Worm (Caenorhabditis elegans) whole organism, late embryonic: ENCODE measurements around the gene F53F1.2.

Experiments used
- C08G9.2 ChIP-seq: sonication (generic microtip); optimal IDR thresholded peaks from 2 replicates; lab custom pipeline; 2016; ENCODE audit warnings: mild to moderate bottlenecking, missing genetic modification characterization, moderate library complexity, missing compliant biosample characterization
- C38D4.7 ChIP-seq: fragments of 200-800 bp; sonication (Bioruptor generic); optimal IDR thresholded peaks from 2 replicates; lab custom pipeline; 2018; ENCODE audit warnings: mild to moderate bottlenecking, missing genetic modification characterization, moderate library complexity, missing compliant biosample characterization
- K09A11.1 ChIP-seq: sonication (generic microtip); optimal IDR thresholded peaks from 2 replicates; lab custom pipeline; 2017; ENCODE audit warnings: antibody characterized with exemption, mild to moderate bottlenecking, missing genetic modification characterization, missing compliant biosample characterization; ENCODE audit not compliant: insufficient read depth
- T23F11.4 ChIP-seq: fragments of 200-800 bp; sonication (Bioruptor generic); optimal IDR thresholded peaks from 2 replicates; lab custom pipeline; 2018; ENCODE audit warnings: mild to moderate bottlenecking, missing genetic modification characterization, missing compliant biosample characterization
- Y22D7AL.16 ChIP-seq: sonication (generic microtip); optimal IDR thresholded peaks from 2 replicates; lab custom pipeline; 2016; ENCODE audit warnings: missing genetic modification characterization, missing compliant biosample characterization
- ahr-1 ChIP-seq: sonication (generic microtip); optimal IDR thresholded peaks from 2 replicates; lab custom pipeline; 2016; ENCODE audit warnings: missing genetic modification characterization, missing compliant biosample characterization
- ama-1 ChIP-seq: fragments of 150-350 bp; optimal IDR thresholded peaks from 2 replicates; lab custom pipeline; 2014
- ceh-14 ChIP-seq: sonication (generic microtip); optimal IDR thresholded peaks from 2 replicates; lab custom pipeline; 2016; ENCODE audit warnings: missing genotype, missing genetic modification characterization, missing compliant biosample characterization
- ceh-18 ChIP-seq: sonication (generic microtip); optimal IDR thresholded peaks from 2 replicates; lab custom pipeline; 2016; ENCODE audit warnings: missing genetic modification characterization, missing compliant biosample characterization
- ceh-19 ChIP-seq: fragments of 200-800 bp; sonication (Bioruptor generic); optimal IDR thresholded peaks from 2 replicates; lab custom pipeline; 2018; ENCODE audit warnings: mild to moderate bottlenecking, missing genetic modification characterization, missing compliant biosample characterization
- ceh-2 ChIP-seq: sonication (generic microtip); optimal IDR thresholded peaks from 2 replicates; lab custom pipeline; 2016; ENCODE audit warnings: missing genotype, missing genetic modification characterization, missing compliant biosample characterization
- ceh-22 ChIP-seq: sonication (generic microtip); optimal IDR thresholded peaks from 2 replicates; lab custom pipeline; 2017; ENCODE audit warnings: missing biosample characterization, missing genetic modification characterization
- ceh-24 ChIP-seq: sonication (generic microtip); optimal IDR thresholded peaks from 2 replicates; lab custom pipeline; 2016; ENCODE audit warnings: mild to moderate bottlenecking, missing genetic modification characterization, missing compliant biosample characterization
- ceh-30 ChIP-seq: fragments of 150-350 bp; optimal IDR thresholded peaks from 2 replicates; lab custom pipeline; 2014; ENCODE audit warnings: missing biosample characterization, missing genetic modification characterization
- ceh-31 ChIP-seq: sonication (generic microtip); optimal IDR thresholded peaks from 2 replicates; lab custom pipeline; 2016; ENCODE audit warnings: missing genetic modification characterization, missing compliant biosample characterization
- ceh-34 ChIP-seq: sonication (generic microtip); optimal IDR thresholded peaks from 2 replicates; lab custom pipeline; 2016; ENCODE audit warnings: mild to moderate bottlenecking, missing genetic modification characterization, missing compliant biosample characterization
- ceh-45 ChIP-seq: fragments of 200-800 bp; sonication (Bioruptor generic); IDR thresholded peaks from 2 replicates; pipeline ENCODE4 v1.3.6; 2022; ENCODE audit warnings: missing genetic modification reagents, missing genetic modification characterization, missing compliant biosample characterization
- ceh-6 ChIP-seq: fragments of 200-800 bp; sonication (Bioruptor generic); optimal IDR thresholded peaks from 2 replicates; lab custom pipeline; 2018; ENCODE audit warnings: mild to moderate bottlenecking, missing genetic modification characterization, missing compliant biosample characterization
- ceh-9 ChIP-seq: sonication (generic microtip); optimal IDR thresholded peaks from 2 replicates; lab custom pipeline; 2016; ENCODE audit warnings: mild to moderate bottlenecking, missing genetic modification characterization, inconsistent platforms, missing compliant biosample characterization
- dve-1 ChIP-seq: sonication (generic microtip); optimal IDR thresholded peaks from 2 replicates; lab custom pipeline; 2017; ENCODE audit warnings: antibody characterized with exemption, mild to moderate bottlenecking, missing genetic modification characterization, missing compliant biosample characterization
- elt-4 ChIP-seq: sonication (generic microtip); optimal IDR thresholded peaks from 2 replicates; lab custom pipeline; 2016; ENCODE audit warnings: missing genetic modification characterization, missing compliant biosample characterization
- ets-4 ChIP-seq: sonication (generic microtip); optimal IDR thresholded peaks from 2 replicates; lab custom pipeline; 2016; ENCODE audit warnings: missing genetic modification characterization, missing compliant biosample characterization
- eyg-1 ChIP-seq: sonication (generic microtip); optimal IDR thresholded peaks from 2 replicates; lab custom pipeline; 2016; ENCODE audit warnings: missing genotype, missing genetic modification characterization, missing compliant biosample characterization
- fax-1 ChIP-seq: sonication (generic microtip); optimal IDR thresholded peaks from 2 replicates; lab custom pipeline; 2016; ENCODE audit warnings: missing genotype, missing genetic modification characterization, missing compliant biosample characterization
- fkh-10 ChIP-seq: fragments of 150-350 bp; optimal IDR thresholded peaks from 2 replicates; lab custom pipeline; 2014; ENCODE audit warnings: missing biosample characterization, missing genetic modification reagents, missing genetic modification characterization
- hlh-13 ChIP-seq: fragments of 200-800 bp; sonication (Bioruptor generic); optimal IDR thresholded peaks from 2 replicates; lab custom pipeline; 2018; ENCODE audit warnings: mild to moderate bottlenecking, missing genetic modification characterization, missing compliant biosample characterization
- hlh-15 ChIP-seq: sonication (generic microtip); optimal IDR thresholded peaks from 2 replicates; lab custom pipeline; 2016; ENCODE audit warnings: missing genetic modification characterization, missing compliant biosample characterization
- lim-6 ChIP-seq: sonication (generic microtip); optimal IDR thresholded peaks from 2 replicates; lab custom pipeline; 2016; ENCODE audit warnings: missing genetic modification characterization, missing compliant biosample characterization
- madf-2 ChIP-seq: sonication (generic microtip); optimal IDR thresholded peaks from 2 replicates; lab custom pipeline; 2017; ENCODE audit warnings: missing genetic modification characterization, missing compliant biosample characterization
- nhr-11 ChIP-seq: fragments of 150-350 bp; optimal IDR thresholded peaks from 2 replicates; lab custom pipeline; 2014; ENCODE audit warnings: missing biosample characterization, missing genetic modification characterization
- npax-4 ChIP-seq: sonication (generic microtip); optimal IDR thresholded peaks from 2 replicates; lab custom pipeline; 2016; ENCODE audit warnings: missing genetic modification characterization, missing compliant biosample characterization
- odd-2 ChIP-seq: sonication (generic microtip); optimal IDR thresholded peaks from 2 replicates; lab custom pipeline; 2017; ENCODE audit warnings: antibody characterized with exemption, mild to moderate bottlenecking, missing genetic modification characterization, missing compliant biosample characterization
- pat-9 ChIP-seq: fragments of 200-800 bp; sonication (Bioruptor generic); optimal IDR thresholded peaks from 2 replicates; lab custom pipeline; 2018; ENCODE audit warnings: mild to moderate bottlenecking, missing genetic modification characterization, moderate library complexity, missing compliant biosample characterization
- pax-1 ChIP-seq: fragments of 150-350 bp; optimal IDR thresholded peaks from 2 replicates; lab custom pipeline; 2014; ENCODE audit warnings: missing biosample characterization, missing genetic modification characterization
- pha-2 ChIP-seq: sonication (generic microtip); optimal IDR thresholded peaks from 2 replicates; lab custom pipeline; 2017; ENCODE audit warnings: mild to moderate bottlenecking, missing genetic modification characterization, missing compliant biosample characterization
- pqm-1 ChIP-seq: sonication (generic microtip); optimal IDR thresholded peaks from 2 replicates; lab custom pipeline; 2016; ENCODE audit warnings: missing genetic modification characterization, missing compliant biosample characterization
- ref-2 ChIP-seq: sonication (generic microtip); optimal IDR thresholded peaks from 2 replicates; lab custom pipeline; 2016; ENCODE audit warnings: missing genetic modification characterization, missing compliant biosample characterization
- rnt-1 ChIP-seq: sonication (generic microtip); optimal IDR thresholded peaks from 2 replicates; lab custom pipeline; 2016; ENCODE audit warnings: missing genetic modification characterization, missing compliant biosample characterization
- sdc-2 ChIP-seq: sonication (generic microtip); optimal IDR thresholded peaks from 2 replicates; lab custom pipeline; 2016; ENCODE audit warnings: missing genotype, missing genetic modification characterization, missing compliant biosample characterization
- syd-9 ChIP-seq: sonication (generic microtip); optimal IDR thresholded peaks from 2 replicates; lab custom pipeline; 2016; ENCODE audit warnings: mild to moderate bottlenecking, missing genetic modification characterization, moderate library complexity, missing compliant biosample characterization
- tbx-2 ChIP-seq: sonication (generic microtip); optimal IDR thresholded peaks from 2 replicates; lab custom pipeline; 2016; ENCODE audit warnings: missing genetic modification characterization, missing compliant biosample characterization
- unc-3 ChIP-seq, 2 experiments: fragments of 200-800 bp in 1 of 2; sonication (Bioruptor generic) in 1 of 2; sonication (generic microtip) in 1 of 2; conservative IDR thresholded peaks in 1 of 2; optimal IDR thresholded peaks in 1 of 2; 2 replicates each; pipeline versions ENCODE4 v1.3.6 to Lab custom; 2016 to 2022; ENCODE audit warnings: missing compliant biosample characterization in 2 of 2, missing genetic modification characterization in 2 of 2, missing genetic modification reagents in 1 of 2
- unc-55 ChIP-seq: sonication (generic microtip); optimal IDR thresholded peaks from 2 replicates; lab custom pipeline; 2017; ENCODE audit warnings: missing biosample characterization, missing genetic modification reagents, missing genetic modification characterization
- unc-86 ChIP-seq: sonication (generic microtip); optimal IDR thresholded peaks from 2 replicates; lab custom pipeline; 2016; ENCODE audit warnings: missing genetic modification characterization, missing compliant biosample characterization
- ztf-16 ChIP-seq: sonication (generic microtip); optimal IDR thresholded peaks from 2 replicates; lab custom pipeline; 2017; ENCODE audit warnings: missing genetic modification characterization, missing compliant biosample characterization

F53F1.2 gene

ce11 chrV:13363415-13363814, 43.2 kb upstream of the F53F1.2 start, which contains the start of gene srg-46:
TSS of gene srg-46 (plus strand) at chrV:13363715.
- TF ChIP-seq elt-4, result no peak
- TF ChIP-seq nhr-11 (tag; lab: Kevin White, UChicago), result no peak
- TF ChIP-seq pha-2 (tag; lab: Kevin White, UChicago), result no peak
- TF ChIP-seq eyg-1 (tag; lab: Kevin White, UChicago), result no peak
- TF ChIP-seq fax-1 (tag; lab: Kevin White, UChicago), result no peak

ce11 chrV:13364227-13364626, 42.4 kb upstream of the F53F1.2 start:
- TF ChIP-seq madf-2 (no peak), ceh-18 (tag; lab: Kevin White, UChicago) (no peak), lim-6 (tag; lab: Kevin White, UChicago) (no peak), ceh-14 (no peak), ceh-19 (no peak), dve-1 (tag; lab: Kevin White, UChicago) (no peak)

ce11 chrV:13366488-13366887, 40.1 kb upstream of the F53F1.2 start:
- TF ChIP-seq sdc-2 (no peak), ceh-30 (tag; lab: Kevin White, UChicago) (no peak), dve-1 (tag; lab: Kevin White, UChicago) (no peak), T23F11.4 (GFP tag; lab: Kevin White, UChicago) (no peak), C38D4.7 (GFP tag; lab: Kevin White, UChicago) (no peak), fkh-10 (GFP tag; lab: Kevin White, UChicago) (no peak), ceh-9 (no peak), pat-9 (tag; lab: Kevin White, UChicago) (no peak), ahr-1 (no peak), fax-1 (tag; lab: Kevin White, UChicago) (no peak), ztf-16 (tag; lab: Kevin White, UChicago) (no peak), ets-4 (no peak)

ce11 chrV:13367024-13367423, 39.6 kb upstream of the F53F1.2 start, which contains the start of gene srx-125:
TSS of gene srx-125 (plus strand) at chrV:13367324.
- no peak for TF ChIP-seq hlh-13 (GFP tag; lab: Kevin White, UChicago)
- no peak for TF ChIP-seq hlh-15
- no peak for TF ChIP-seq syd-9
- TF ChIP-seq ceh-45, result no peak
- no peak for TF ChIP-seq T23F11.4 (GFP tag; lab: Kevin White, UChicago)
- no peak for TF ChIP-seq ceh-2
- TF ChIP-seq ceh-19, result no peak
- TF ChIP-seq rnt-1 (tag; lab: Kevin White, UChicago), result no peak
- no peak for TF ChIP-seq ceh-34 (tag; lab: Kevin White, UChicago)
- TF ChIP-seq ref-2 (tag; lab: Kevin White, UChicago), result no peak
- TF ChIP-seq unc-3 (GFP tag; conservative IDR thresholded peaks at IDR 0.05; lab: Robert Waterston, UW), result no peak
- TF ChIP-seq unc-3 (tag; optimal IDR thresholded peaks at IDR 0.05; lab: Kevin White, UChicago), result no peak
- TF ChIP-seq ceh-30 (tag; lab: Kevin White, UChicago), result no peak
- TF ChIP-seq ceh-22, result no peak
- TF ChIP-seq unc-55 (GFP tag; lab: Kevin White, UChicago), result no peak
- no peak for TF ChIP-seq ceh-18 (tag; lab: Kevin White, UChicago)
- no peak for TF ChIP-seq unc-86 (tag; lab: Kevin White, UChicago)
- no peak for TF ChIP-seq pqm-1 (tag; lab: Kevin White, UChicago)
- TF ChIP-seq ama-1 (lab: Kevin White, UChicago), result no peak
- TF ChIP-seq pax-1 (tag; lab: Kevin White, UChicago), result no peak

ce11 chrV:13369663-13370062, 37.0 kb upstream of the F53F1.2 start:
- TF ChIP-seq elt-4, result no peak
- TF ChIP-seq T23F11.4 (GFP tag; lab: Kevin White, UChicago), result no peak
- no peak for TF ChIP-seq npax-4 (tag; lab: Kevin White, UChicago)
- TF ChIP-seq ceh-24 (tag; lab: Kevin White, UChicago), result no peak
- TF ChIP-seq K09A11.1, result no peak
- TF ChIP-seq ceh-31 (tag; lab: Kevin White, UChicago), result no peak
- TF ChIP-seq dve-1 (tag; lab: Kevin White, UChicago), result no peak
- no peak for TF ChIP-seq ceh-45
- no peak for TF ChIP-seq odd-2 (tag; lab: Kevin White, UChicago)
- no peak for TF ChIP-seq pha-2 (tag; lab: Kevin White, UChicago)
- no peak for TF ChIP-seq syd-9
- TF ChIP-seq fkh-10 (GFP tag; lab: Kevin White, UChicago), result no peak
- TF ChIP-seq C08G9.2 (tag; lab: Kevin White, UChicago), result no peak
- TF ChIP-seq ref-2 (tag; lab: Kevin White, UChicago), result no peak
- TF ChIP-seq Y22D7AL.16 (tag; lab: Kevin White, UChicago), result no peak
- TF ChIP-seq ceh-34 (tag; lab: Kevin White, UChicago), result no peak
- TF ChIP-seq fax-1 (tag; lab: Kevin White, UChicago), result no peak
- TF ChIP-seq ceh-6 (GFP tag; lab: Kevin White, UChicago), result no peak
- TF ChIP-seq tbx-2, result no peak
